Worm (Caenorhabditis elegans) whole organism, young adult: ENCODE measurements around the gene nas-9.

ENCODE experiments used
- Y53G8AR.9 ChIP-seq: fragments of 200-800 bp; sonication (Bioruptor generic); conservative IDR thresholded peaks from 2 replicates; pipeline ENCODE4 v1.3.6; 2022; ENCODE audit warnings: missing genetic modification reagents, missing genetic modification characterization, missing compliant biosample characterization
- snpc-1.1 ChIP-seq: sonication (generic microtip); optimal IDR thresholded peaks from 2 replicates; lab custom pipeline; 2017; ENCODE audit warnings: missing genetic modification characterization, mild to moderate bottlenecking, missing compliant biosample characterization, antibody characterized with exemption, moderate library complexity, missing genotype, missing genetic modification reagents; ENCODE audit not compliant: insufficient read depth
- unc-62 ChIP-seq: fragments of 150-350 bp; optimal IDR thresholded peaks from 2 replicates; lab custom pipeline; 2014; ENCODE audit warnings: missing biosample characterization, missing genetic modification reagents, missing genetic modification characterization

- TF ChIP-seq snpc-1.1 (tag; lab: Kevin White, UChicago) (no peak), unc-62 (GFP tag; lab: Kevin White, UChicago) (no peak), Y53G8AR.9 (GFP tag; lab: Robert Waterston, UW) (no peak)
Measured at ce11 chrV:4867535-4867934, 27.7 kb upstream of the nas-9 start.
